Fruit fly (Drosophila melanogaster) whole organism, adult: ENCODE results near the gene CG6066.

Experiments used
- CG11617 ChIP-seq: fragments of 200-800 bp; sonication (Bioruptor generic); optimal IDR thresholded peaks from 2 replicates; lab custom pipeline; 2017; ENCODE audit warnings: mild to moderate bottlenecking, missing biosample characterization, missing genetic modification reagents, missing genetic modification characterization
- CG12768 ChIP-seq: fragments of 200-800 bp; sonication (Bioruptor generic); optimal IDR thresholded peaks from 2 replicates; lab custom pipeline; 2017; ENCODE audit warnings: missing biosample characterization, missing genetic modification characterization, mild to moderate bottlenecking, moderate library complexity, missing genetic modification reagents
- CG14711 ChIP-seq: fragments of 200-800 bp; sonication (Bioruptor generic); optimal IDR thresholded peaks from 2 replicates; lab custom pipeline; 2018; ENCODE audit warnings: missing biosample characterization, mild to moderate bottlenecking, missing genetic modification characterization, moderate library complexity
- CG1620 ChIP-seq: fragments of 200-800 bp; sonication (Bioruptor generic); optimal IDR thresholded peaks from 2 replicates; lab custom pipeline; 2016; ENCODE audit warnings: missing biosample characterization, missing genetic modification characterization
- CG33017 ChIP-seq: fragments of 200-800 bp; sonication (Bioruptor generic); optimal IDR thresholded peaks from 2 replicates; lab custom pipeline; 2018; ENCODE audit warnings: missing biosample characterization, mild to moderate bottlenecking, missing genetic modification characterization, moderate library complexity
- CG5204 ChIP-seq: fragments of 200-800 bp; sonication (Bioruptor generic); optimal IDR thresholded peaks from 2 replicates; lab custom pipeline; 2016; ENCODE audit warnings: missing biosample characterization, missing genetic modification characterization
- CG7045 ChIP-seq: fragments of 200-800 bp; sonication (Bioruptor generic); optimal IDR thresholded peaks from 2 replicates; lab custom pipeline; 2017; ENCODE audit warnings: missing biosample characterization, mild to moderate bottlenecking, missing genetic modification characterization
- CG7101 ChIP-seq: fragments of 200-800 bp; sonication (Bioruptor generic); optimal IDR thresholded peaks from 2 replicates; lab custom pipeline; 2018; ENCODE audit warnings: missing biosample characterization, mild to moderate bottlenecking, missing genetic modification characterization, moderate library complexity
- Clk ChIP-seq: fragments of 200-800 bp; sonication (Bioruptor generic); optimal IDR thresholded peaks from 2 replicates; lab custom pipeline; 2017; ENCODE audit warnings: missing biosample characterization, missing genetic modification characterization
- Crg-1 ChIP-seq: fragments of 200-800 bp; sonication (Bioruptor generic); optimal IDR thresholded peaks from 2 replicates; lab custom pipeline; 2016; ENCODE audit warnings: missing biosample characterization, missing genetic modification characterization
- Hr96 ChIP-seq: fragments of 200-800 bp; sonication (Bioruptor generic); optimal IDR thresholded peaks from 2 replicates; lab custom pipeline; 2016; ENCODE audit warnings: missing biosample characterization, missing genetic modification characterization
- Mnt ChIP-seq: fragments of 200-800 bp; sonication (Bioruptor generic); optimal IDR thresholded peaks from 2 replicates; lab custom pipeline; 2016; ENCODE audit warnings: missing biosample characterization, mild to moderate bottlenecking, missing genetic modification characterization
- bab1 ChIP-seq: fragments of 200-800 bp; sonication (Bioruptor generic); optimal IDR thresholded peaks from 3 replicates; lab custom pipeline; 2019; ENCODE audit warnings: missing biosample characterization, mild to moderate bottlenecking, missing genetic modification characterization, moderate library complexity
- cic ChIP-seq: fragments of 200-800 bp; sonication (Bioruptor generic); optimal IDR thresholded peaks from 2 replicates; lab custom pipeline; 2017; ENCODE audit warnings: missing biosample characterization, mild to moderate bottlenecking, missing genetic modification characterization, moderate library complexity
- cnc ChIP-seq, 2 experiments: fragments of >200 bp; optimal IDR thresholded peaks; 2 replicates each; lab custom pipeline; 2017
- kay ChIP-seq: fragments of 200-800 bp; sonication (Bioruptor generic); peaks from one replicate; lab custom pipeline; 2016; ENCODE audit warnings: missing biosample characterization, missing genetic modification characterization, borderline replicate concordance
- ovo ChIP-seq: fragments of 200-800 bp; sonication (Bioruptor generic); optimal IDR thresholded peaks from 2 replicates; lab custom pipeline; 2016; ENCODE audit warnings: missing biosample characterization, missing genetic modification characterization
- pad ChIP-seq: fragments of 200-800 bp; sonication (Bioruptor generic); optimal IDR thresholded peaks from 3 replicates; lab custom pipeline; 2017; ENCODE audit warnings: missing biosample characterization, missing genetic modification characterization, mild to moderate bottlenecking, moderate library complexity, missing genetic modification reagents
- tj ChIP-seq: fragments of 200-800 bp; sonication (Bioruptor generic); optimal IDR thresholded peaks from 3 replicates; lab custom pipeline; 2017; ENCODE audit warnings: missing biosample characterization, mild to moderate bottlenecking, missing genetic modification characterization, moderate library complexity
- toe ChIP-seq: fragments of 200-800 bp; sonication (Bioruptor generic); optimal IDR thresholded peaks from 2 replicates; lab custom pipeline; 2016; ENCODE audit warnings: missing biosample characterization, missing genetic modification characterization

Gene CG6066

dm6 chr3R:27092843-27093242 lies 23.7 kb downstream of the CG6066 start, which contains the start of gene CG14258:
CG14258 (plus strand) TSS chr3R:27093143.
- no peak for TF ChIP-seq CG1620 (GFP tag; lab: Kevin White, UChicago)
- TF ChIP-seq ovo (GFP tag; lab: Kevin White, UChicago): no peak
- no peak for TF ChIP-seq Clk
- TF ChIP-seq CG12768 (GFP tag; lab: Kevin White, UChicago): no peak
- TF ChIP-seq cnc (optimal IDR thresholded peaks at IDR 0.05; lab: Kevin White, UChicago): no peak
- TF ChIP-seq CG33017 (tag; lab: Kevin White, UChicago): no peak
- no peak for TF ChIP-seq pad (GFP tag; lab: Kevin White, UChicago)

- TF ChIP-seq CG7045 (no peak), CG5204 (GFP tag; lab: Kevin White, UChicago) (no peak), kay (GFP tag; lab: Kevin White, UChicago) (no peak), cnc (optimal IDR thresholded peaks at IDR 0.05; lab: Kevin White, UChicago) (no peak), toe (GFP tag; lab: Kevin White, UChicago) (no peak), Clk (no peak), Hr96 (no peak), cic (GFP tag; lab: Kevin White, UChicago) (no peak), tj (GFP tag; lab: Kevin White, UChicago) (no peak), bab1 (no peak), pad (GFP tag; lab: Kevin White, UChicago) (no peak), CG1620 (GFP tag; lab: Kevin White, UChicago) (no peak), Mnt (no peak)
Observed at dm6 chr3R:27092263-27092662, 24.2 kb downstream of the CG6066 start.

- TF ChIP-seq tj (GFP tag; lab: Kevin White, UChicago): no peak
- TF ChIP-seq Crg-1 (GFP tag; lab: Kevin White, UChicago): no peak
- no peak for TF ChIP-seq cic (GFP tag; lab: Kevin White, UChicago)
- TF ChIP-seq bab1: no peak
- no peak for TF ChIP-seq CG12768 (GFP tag; lab: Kevin White, UChicago)
- no peak for TF ChIP-seq CG7045
- TF ChIP-seq kay (GFP tag; lab: Kevin White, UChicago): no peak
- no peak for TF ChIP-seq Hr96
- no peak for TF ChIP-seq CG7101 (tag; lab: Kevin White, UChicago)
- TF ChIP-seq Clk: no peak
- TF ChIP-seq toe (GFP tag; lab: Kevin White, UChicago): no peak
Observed at dm6 chr3R:27091106-27091505, 25.4 kb downstream of the CG6066 start, which contains the start of gene Cpr97Eb. Cpr97Eb (minus strand) TSS chr3R:27091130.

- TF ChIP-seq Mnt (no peak), kay (GFP tag; lab: Kevin White, UChicago) (no peak), CG1620 (GFP tag; lab: Kevin White, UChicago) (no peak), CG33017 (tag; lab: Kevin White, UChicago) (no peak), Crg-1 (GFP tag; lab: Kevin White, UChicago) (no peak), CG14711 (no peak), CG7101 (tag; lab: Kevin White, UChicago) (no peak), tj (GFP tag; lab: Kevin White, UChicago) (no peak), CG11617 (GFP tag; lab: Kevin White, UChicago) (no peak), pad (GFP tag; lab: Kevin White, UChicago) (no peak), CG5204 (GFP tag; lab: Kevin White, UChicago) (no peak), cic (GFP tag; lab: Kevin White, UChicago) (no peak), ovo (GFP tag; lab: Kevin White, UChicago) (no peak), Hr96 (no peak), bab1 (no peak), Clk (no peak)
Observed at dm6 chr3R:27087549-27087948, 29.0 kb downstream of the CG6066 start, which contains the start of gene Cpr97Ea. Cpr97Ea (minus strand) TSS chr3R:27087778.

- TF ChIP-seq Clk (no peak), CG5204 (GFP tag; lab: Kevin White, UChicago) (no peak), CG7101 (tag; lab: Kevin White, UChicago) (no peak), kay (GFP tag; lab: Kevin White, UChicago) (no peak), cnc (optimal IDR thresholded peaks at IDR 0.05; lab: Kevin White, UChicago) (no peak), bab1 (no peak), Mnt (no peak), CG33017 (tag; lab: Kevin White, UChicago) (no peak), toe (GFP tag; lab: Kevin White, UChicago) (no peak)
Observed at dm6 chr3R:27084528-27085052, 31.9 kb downstream of the CG6066 start.

dm6 chr3R:27082752-27083151 lies 33.8 kb downstream of the CG6066 start:
- TF ChIP-seq kay (GFP tag; lab: Kevin White, UChicago): no peak
- no peak for TF ChIP-seq Crg-1 (GFP tag; lab: Kevin White, UChicago)
- no peak for TF ChIP-seq cnc (optimal IDR thresholded peaks at IDR 0.05; lab: Kevin White, UChicago)
- no peak for TF ChIP-seq pad (GFP tag; lab: Kevin White, UChicago)
- TF ChIP-seq CG7045: no peak

- TF ChIP-seq CG12768 (GFP tag; lab: Kevin White, UChicago) (no peak), CG1620 (GFP tag; lab: Kevin White, UChicago) (no peak), CG5204 (GFP tag; lab: Kevin White, UChicago) (no peak), CG33017 (tag; lab: Kevin White, UChicago) (no peak), ovo (GFP tag; lab: Kevin White, UChicago) (no peak), bab1 (no peak)
Observed at dm6 chr3R:27076618-27077017, 39.9 kb downstream of the CG6066 start.
